Fruit fly (Drosophila melanogaster) whole organism, embryonic: ENCODE data around the gene CG6843.

ENCODE experiments used
- CG13296 ChIP-seq: fragments of 200-800 bp; sonication (Bioruptor generic); optimal IDR thresholded peaks from 3 replicates; lab custom pipeline; 2018; ENCODE audit warnings: missing biosample characterization, mild to moderate bottlenecking, missing genetic modification characterization
- CG33557 ChIP-seq: fragments of 200-800 bp; sonication (Bioruptor generic); optimal IDR thresholded peaks from 2 replicates; lab custom pipeline; 2019; ENCODE audit warnings: missing biosample characterization, mild to moderate bottlenecking, missing genetic modification characterization, moderate library complexity
- CHES-1-like ChIP-seq: fragments of 200-800 bp; sonication (Bioruptor generic); optimal IDR thresholded peaks from 2 replicates; lab custom pipeline; 2016; ENCODE audit warnings: missing biosample characterization, missing genetic modification characterization
- D19A ChIP-seq: fragments of 200-800 bp; optimal IDR thresholded peaks from 3 replicates; lab custom pipeline; 2019; ENCODE audit warnings: missing biosample characterization, mild to moderate bottlenecking, missing genetic modification characterization, moderate library complexity
- al ChIP-seq: fragments of 200-800 bp; sonication (Bioruptor generic); IDR thresholded peaks from 2 replicates; pipeline ENCODE4 v1.3.6; 2022; ENCODE audit warnings: missing biosample characterization, missing genetic modification characterization
- crp ChIP-seq, 2 experiments: fragments of 200-800 bp; sonication (Bioruptor generic); optimal IDR thresholded peaks; 2 replicates in 1 of 2; 3 replicates in 1 of 2; lab custom pipeline; 2017; ENCODE audit warnings: missing biosample characterization in 2 of 2, missing genetic modification characterization in 2 of 2, mild to moderate bottlenecking in 1 of 2, moderate library complexity in 1 of 2
- gsb-n ChIP-seq: fragments of 200-800 bp; sonication (Bioruptor generic); optimal IDR thresholded peaks from 3 replicates; lab custom pipeline; 2018; ENCODE audit warnings: missing biosample characterization, mild to moderate bottlenecking, missing genetic modification characterization
- hb ChIP-seq: fragments of 200-800 bp; sonication (Bioruptor generic); IDR thresholded peaks from 3 replicates; pipeline ENCODE4 v1.3.6; 2022; ENCODE audit warnings: missing biosample characterization, missing genetic modification characterization; ENCODE audit not compliant: partially characterized antibody
- ind ChIP-seq: fragments of 200-800 bp; sonication (Bioruptor generic); optimal IDR thresholded peaks from 3 replicates; lab custom pipeline; 2016; ENCODE audit warnings: missing biosample characterization, missing genetic modification characterization
- jigr1 ChIP-seq: fragments of 200-800 bp; sonication (Bioruptor generic); IDR thresholded peaks from 3 replicates; pipeline ENCODE4 v1.3.6; 2022; ENCODE audit warnings: missing biosample characterization, missing genetic modification characterization
- prd ChIP-seq, 3 experiments: fragments of >200 bp in 2 of 3; fragments of 200-800 bp in 1 of 3; sonication (Bioruptor generic) in 1 of 3; optimal IDR thresholded peaks in 2 of 3; IDR thresholded peaks in 1 of 3; 2 replicates in 2 of 3; 3 replicates in 1 of 3; pipeline versions ENCODE4 v1.3.6 to Lab custom; 2017 to 2022; ENCODE audit warnings: missing biosample characterization in 1 of 3, missing genetic modification characterization in 1 of 3
- scrt ChIP-seq: fragments of 200-800 bp; sonication (Bioruptor generic); optimal IDR thresholded peaks from 2 replicates; lab custom pipeline; 2018; ENCODE audit warnings: missing biosample characterization, mild to moderate bottlenecking, missing genetic modification characterization, moderate library complexity
- sob ChIP-seq: fragments of 200-800 bp; sonication (Bioruptor generic); IDR thresholded peaks from 2 replicates; pipeline ENCODE4 v1.3.6; 2022; ENCODE audit warnings: missing biosample characterization, missing genetic modification characterization
- ttk ChIP-seq: fragments of 200-800 bp; sonication (Bioruptor generic); IDR thresholded peaks from 2 replicates; pipeline ENCODE4 v2.1.2; 2022; ENCODE audit warnings: missing biosample characterization, missing genetic modification characterization

DNA sequence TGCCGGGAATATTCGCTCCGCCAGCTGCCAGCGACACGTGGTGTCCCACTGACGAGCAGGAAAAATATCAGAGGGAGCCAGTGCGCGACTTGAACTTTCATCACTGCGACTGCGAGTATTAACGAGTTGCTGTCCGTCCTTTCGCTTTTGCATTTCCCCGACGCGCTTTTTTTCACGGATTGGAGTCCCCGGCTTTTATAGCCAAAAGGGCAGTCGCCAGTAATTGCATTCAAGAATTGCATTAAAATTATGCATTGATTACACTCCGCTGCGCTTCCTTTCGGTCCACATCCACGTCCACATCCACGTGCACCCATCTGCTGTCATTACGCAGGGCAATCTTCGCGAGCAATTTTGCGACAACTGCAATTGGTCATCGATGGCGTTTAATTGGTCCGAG lies 9.7 kb downstream of the CG6843 start, which contains the start of gene Ir75d:
- TF ChIP-seq ttk (GFP tag; lab: Robert Waterston, UW) (no peak), hb (GFP tag; lab: Robert Waterston, UW) (no peak), al (GFP tag; lab: Robert Waterston, UW) (no peak), gsb-n (tag; lab: Kevin White, UChicago) (no peak), jigr1 (no peak), D19A (no peak), scrt (GFP tag; lab: Kevin White, UChicago) (no peak), CG13296 (GFP tag; lab: Kevin White, UChicago) (no peak), CHES-1-like (GFP tag; lab: Kevin White, UChicago) (no peak), crp (GFP tag; optimal IDR thresholded peaks at IDR 0.05; lab: Kevin White, UChicago) (no peak), sob (no peak), ind (GFP tag; lab: Kevin White, UChicago) (no peak), prd (optimal IDR thresholded peaks at IDR 0.05; lab: Kevin White, UChicago) (no peak), prd (GFP tag; IDR thresholded peaks at IDR 0.05; lab: Robert Waterston, UW) (no peak), CG33557 (no peak)
